Worm (Caenorhabditis elegans): ENCODE measurements around the gene cth-2.

- TF ChIP-seq skn-1 (tag; optimal IDR thresholded peaks at IDR 0.05) (no peak), ceh-62 (tag; optimal IDR thresholded peaks at IDR 0.05) (no peak), ama-1 (optimal IDR thresholded peaks at IDR 0.05) (no peak), nhr-28 (tag; optimal IDR thresholded peaks at IDR 0.05) (no peak), lin-15B (tag; optimal IDR thresholded peaks at IDR 0.05) (no peak), lsy-2 (tag; optimal IDR thresholded peaks at IDR 0.05) (no peak), zag-1 (tag; optimal IDR thresholded peaks at IDR 0.05) (no peak), lin-29 (GFP tag; IDR thresholded peaks at IDR 0.05) (no peak), Y5F2A.4 (GFP tag; optimal IDR thresholded peaks at IDR 0.05) (no peak), R02D3.7 (tag; optimal IDR thresholded peaks at IDR 0.05) (no peak), dmd-6 (GFP tag; IDR thresholded peaks at IDR 0.05) (no peak), mdl-1 (tag; optimal IDR thresholded peaks at IDR 0.05) (no peak)
Measured at ce11 chrII:7093339-7093821, 35.6 kb upstream of the cth-2 start, which contains the start of gene T02G5.3.

Data from whole organism, L4 larva.